Worm (Caenorhabditis elegans): ENCODE measurements around the gene wee-1.1.

Gene wee-1.1

ce11 chrII:9604063-9604462, 20.7 kb upstream of the wee-1.1 start:
- TF ChIP-seq ztf-25 (GFP tag; IDR thresholded peaks at IDR 0.05) (no peak), aptf-3 (GFP tag; IDR thresholded peaks at IDR 0.05) (no peak), tbp1 (GFP tag; optimal IDR thresholded peaks at IDR 0.05) (peak; percentile 11)

DNA sequence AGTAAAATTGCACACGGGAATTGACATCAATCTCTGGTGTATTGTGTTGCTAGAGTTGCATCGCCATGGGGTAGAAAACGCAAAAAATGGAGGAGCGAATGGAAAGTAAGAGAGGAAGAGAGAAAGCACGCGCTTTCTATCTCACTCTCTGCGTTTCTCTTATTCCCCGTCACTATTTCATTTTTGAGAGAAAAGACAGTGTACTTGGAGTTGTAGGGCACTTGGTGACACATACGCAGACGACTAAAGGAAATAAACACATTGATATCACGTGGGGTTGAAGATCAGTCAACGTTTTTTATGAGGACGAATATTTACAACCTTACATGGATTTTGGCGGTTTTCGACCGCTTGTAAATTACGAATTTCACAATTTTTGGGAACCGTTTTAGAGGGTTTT, 20.1 kb upstream of the wee-1.1 start:
- TF ChIP-seq let-607 (tag; optimal IDR thresholded peaks at IDR 0.05) (peak; percentile 73 to 79), pha-4 (tag; optimal IDR thresholded peaks at IDR 0.05) (peak; percentile 58), F23B12.7 (tag; optimal IDR thresholded peaks at IDR 0.05; ENCODE audit: insufficient read depth) (peak; percentile 74), nhr-90 (tag; optimal IDR thresholded peaks at IDR 0.05) (peak; percentile 57), ceh-27 (GFP tag; optimal IDR thresholded peaks at IDR 0.05) (peak; percentile 93), rcor-1 (GFP tag; IDR thresholded peaks at IDR 0.05) (peak; percentile 80), die-1 (tag; optimal IDR thresholded peaks at IDR 0.05) (peak; percentile 23), hlh-26 (GFP tag; conservative IDR thresholded peaks at IDR 0.05) (no peak), B0035.1 (tag; optimal IDR thresholded peaks at IDR 0.05) (no peak), lin-26 (GFP tag; IDR thresholded peaks at IDR 0.05) (peak; percentile 21; the same call in 1 of the 2 replicates), akir-1 (GFP tag; optimal IDR thresholded peaks at IDR 0.05) (no peak), Y53F4B.3 (GFP tag; IDR thresholded peaks at IDR 0.05) (no peak), ccch-3 (GFP tag; optimal IDR thresholded peaks at IDR 0.05) (no peak), chd-7 (tag; optimal IDR thresholded peaks at IDR 0.05) (peak; percentile 92), aptf-3 (GFP tag; IDR thresholded peaks at IDR 0.05) (no peak), lir-1 (GFP tag; conservative IDR thresholded peaks at IDR 0.05) (peak; percentile 86), F22D6.2 (tag; optimal IDR thresholded peaks at IDR 0.05) (peak; percentile 85), ztf-18 (tag; optimal IDR thresholded peaks at IDR 0.05) (peak; percentile 41), C06A6.2 (GFP tag; conservative IDR thresholded peaks at IDR 0.05) (peak; percentile 61; the same call in 1 of the 2 replicates), snpc-1.3 (tag; optimal IDR thresholded peaks at IDR 0.05; ENCODE audit: insufficient read depth) (peak; percentile 12), repo-1 (tag; optimal IDR thresholded peaks at IDR 0.05) (no peak), T26A5.8 (tag; optimal IDR thresholded peaks at IDR 0.05) (no peak), egl-18 (GFP tag; IDR thresholded peaks at IDR 0.05) (no peak), rec-8 (tag; optimal IDR thresholded peaks at IDR 0.05) (no peak), athp-1 (tag; optimal IDR thresholded peaks at IDR 0.05) (peak; percentile 43), ets-4 (GFP tag; optimal IDR thresholded peaks at IDR 0.05) (peak; percentile 54), somi-1 (GFP tag; optimal IDR thresholded peaks at IDR 0.05) (peak; percentile 96), lin-35 (GFP tag; optimal IDR thresholded peaks at IDR 0.05) (peak in 1 of 3 experiments; percentile 63), attf-3 (GFP tag; conservative IDR thresholded peaks at IDR 0.05) (peak; percentile 47; the same call in 1 of the 2 replicates), snpc-4 (GFP tag; optimal IDR thresholded peaks at IDR 0.05) (peak; percentile 16), snpc-4 (tag; optimal IDR thresholded peaks at IDR 0.05) (peak in 3 of 4 experiments; percentile 57 to 65 (median 60)), cebp-1 (GFP tag; IDR thresholded peaks at IDR 0.05) (peak; percentile 55; the same call in 1 of the 2 replicates), cebp-1 (tag; optimal IDR thresholded peaks at IDR 0.05) (peak; percentile 90), lsy-27 (tag; optimal IDR thresholded peaks at IDR 0.05; ENCODE audit: borderline replicate concordance, insufficient read depth) (no peak), ztf-3 (GFP tag; optimal IDR thresholded peaks at IDR 0.05) (peak; percentile 79), K12H6.12 (tag; optimal IDR thresholded peaks at IDR 0.05) (peak; percentile 90), efl-1 (GFP tag; optimal IDR thresholded peaks at IDR 0.05) (no peak), hrde-1 (tag; optimal IDR thresholded peaks at IDR 0.05; ENCODE audit: borderline replicate concordance) (no peak), nhr-80 (tag; optimal IDR thresholded peaks at IDR 0.05) (peak; percentile 97), nhr-179 (tag; optimal IDR thresholded peaks at IDR 0.05) (no peak), K11D2.4 (GFP tag; IDR thresholded peaks at IDR 0.05) (peak; percentile 90), nfya-2 (GFP tag; IDR thresholded peaks at IDR 0.05) (no peak), ekl-4 (GFP tag; IDR thresholded peaks at IDR 0.05) (peak; percentile 57; the same call in 1 of the 2 replicates), tbp1 (GFP tag; optimal IDR thresholded peaks at IDR 0.05) (peak; percentile 67)
